Fruit fly (Drosophila melanogaster) whole organism, pupa: ENCODE data around the gene CG6094.

Source experiments
- CG13204 ChIP-seq: fragments of 200-800 bp; sonication (Bioruptor generic); optimal IDR thresholded peaks from 2 replicates; lab custom pipeline; 2018; ENCODE audit warnings: missing biosample characterization, mild to moderate bottlenecking, missing genetic modification characterization, moderate library complexity
- CG15710 ChIP-seq: fragments of 200-800 bp; sonication (Bioruptor generic); optimal IDR thresholded peaks from 2 replicates; lab custom pipeline; 2018; ENCODE audit warnings: missing biosample characterization, mild to moderate bottlenecking, missing genetic modification characterization, moderate library complexity
- CG8301 ChIP-seq: fragments of 200-800 bp; sonication (Bioruptor generic); optimal IDR thresholded peaks from 2 replicates; lab custom pipeline; 2018; ENCODE audit warnings: missing biosample characterization, mild to moderate bottlenecking, missing genetic modification characterization
- rn ChIP-seq: fragments of 200-800 bp; sonication (Bioruptor generic); IDR thresholded peaks from 2 replicates; pipeline ENCODE4 v1.3.6; 2022; ENCODE audit warnings: missing biosample characterization, missing genetic modification characterization

dm6 chr2L:10503356-10503977 is 3.4 kb upstream of the CG6094 start:
- TF ChIP-seq CG8301 (tag; lab: Kevin White, UChicago) (no peak), CG15710 (tag; lab: Kevin White, UChicago) (no peak), rn (GFP tag; lab: Robert Waterston, UW) (no peak), CG13204 (GFP tag; lab: Kevin White, UChicago) (no peak)
